Fruit fly (Drosophila melanogaster) whole organism, embryonic: ENCODE measurements around the gene lectin-37Db.

Experiments
- Atf6 ChIP-seq: fragments of 200-800 bp; sonication (Bioruptor generic); IDR thresholded peaks from 2 replicates; pipeline ENCODE4 v1.3.6; 2022; ENCODE audit warnings: missing biosample characterization, missing genetic modification characterization
- CG12236 ChIP-seq: fragments of 200-800 bp; sonication (Bioruptor generic); optimal IDR thresholded peaks from 2 replicates; lab custom pipeline; 2016; ENCODE audit warnings: missing biosample characterization, missing genetic modification characterization
- CG14667 ChIP-seq: fragments of 200-800 bp; sonication (Bioruptor generic); IDR thresholded peaks from 2 replicates; pipeline ENCODE4 v1.3.6; 2022; ENCODE audit warnings: missing biosample characterization, missing genetic modification characterization
- CG14965 ChIP-seq: fragments of 200-800 bp; sonication (Bioruptor generic); optimal IDR thresholded peaks from 2 replicates; lab custom pipeline; 2016; ENCODE audit warnings: missing biosample characterization, missing genetic modification characterization, borderline replicate concordance
- CG1529 ChIP-seq: fragments of 200-800 bp; sonication (Bioruptor generic); optimal IDR thresholded peaks from 3 replicates; lab custom pipeline; 2018; ENCODE audit warnings: missing biosample characterization, missing genetic modification characterization
- CG17186 ChIP-seq: fragments of 200-800 bp; sonication (Bioruptor generic); optimal IDR thresholded peaks from 3 replicates; lab custom pipeline; 2017; ENCODE audit warnings: missing biosample characterization, missing genetic modification reagents, missing genetic modification characterization
- CG17361 ChIP-seq: fragments of 200-800 bp; sonication (Bioruptor generic); IDR thresholded peaks from 3 replicates; pipeline ENCODE4 v1.3.6; 2022; ENCODE audit warnings: missing biosample characterization, missing genetic modification characterization
- CG3281 ChIP-seq: fragments of 200-800 bp; sonication (Bioruptor generic); optimal IDR thresholded peaks from 3 replicates; lab custom pipeline; 2017; ENCODE audit warnings: missing biosample characterization, mild to moderate bottlenecking, missing genetic modification characterization
- CG34376 ChIP-seq: fragments of 200-800 bp; sonication (Bioruptor generic); optimal IDR thresholded peaks from 2 replicates; lab custom pipeline; 2018; ENCODE audit warnings: missing biosample characterization, mild to moderate bottlenecking, missing genetic modification characterization
- CG3726 ChIP-seq: fragments of 200-800 bp; sonication (Bioruptor generic); IDR thresholded peaks from 3 replicates; pipeline ENCODE4, ENCODE4 v1.3.6; 2022; ENCODE audit warnings: missing biosample characterization, missing genetic modification characterization
- CG4404 ChIP-seq: fragments of 200-800 bp; sonication (Bioruptor generic); IDR thresholded peaks from 2 replicates; pipeline ENCODE4 v1.3.6; 2022; ENCODE audit warnings: missing biosample characterization, missing genetic modification characterization
- CG5245 ChIP-seq: fragments of 200-800 bp; sonication (Bioruptor generic); optimal IDR thresholded peaks from 3 replicates; lab custom pipeline; 2016; ENCODE audit warnings: missing biosample characterization, missing genetic modification characterization
- CG9817 ChIP-seq: fragments of 200-800 bp; sonication (Bioruptor generic); optimal IDR thresholded peaks from 2 replicates; lab custom pipeline; 2018; ENCODE audit warnings: missing biosample characterization, mild to moderate bottlenecking, missing genetic modification characterization, moderate library complexity
- CG9932 ChIP-seq: fragments of 200-800 bp; sonication (Bioruptor generic); IDR thresholded peaks from 2 replicates; pipeline ENCODE4 v1.3.6; 2022; ENCODE audit warnings: missing biosample characterization, missing genetic modification characterization
- CHES-1-like ChIP-seq: fragments of 200-800 bp; sonication (Bioruptor generic); optimal IDR thresholded peaks from 2 replicates; lab custom pipeline; 2016; ENCODE audit warnings: missing biosample characterization, missing genetic modification characterization
- CrebB ChIP-seq: fragments of 200-800 bp; sonication (Bioruptor generic); optimal IDR thresholded peaks from 3 replicates; lab custom pipeline; 2018; ENCODE audit warnings: missing biosample characterization, mild to moderate bottlenecking, missing genetic modification characterization
- D19A ChIP-seq: fragments of 200-800 bp; optimal IDR thresholded peaks from 3 replicates; lab custom pipeline; 2019; ENCODE audit warnings: missing biosample characterization, mild to moderate bottlenecking, missing genetic modification characterization, moderate library complexity
- Dll ChIP-seq: fragments of 200-800 bp; sonication (Bioruptor generic); IDR thresholded peaks from 4 replicates; pipeline ENCODE4 v1.3.6; 2022; ENCODE audit warnings: missing biosample characterization, missing genetic modification characterization; ENCODE audit not compliant: partially characterized antibody
- Drgx ChIP-seq: fragments of 200-800 bp; sonication (Bioruptor generic); IDR thresholded peaks from 2 replicates; pipeline ENCODE4 v1.3.6; 2022; ENCODE audit warnings: missing biosample characterization, missing genetic modification characterization
- Ets65A ChIP-seq: fragments of 200-800 bp; sonication (Bioruptor generic); peaks from one replicate; lab custom pipeline; 2016; ENCODE audit warnings: missing biosample characterization, missing genetic modification characterization
- H15 ChIP-seq: fragments of 200-800 bp; sonication (Bioruptor generic); IDR thresholded peaks from 3 replicates; pipeline ENCODE4 v1.3.6; 2022; ENCODE audit warnings: missing biosample characterization, missing genetic modification characterization
- HmgZ ChIP-seq: fragments of 200-800 bp; sonication (Bioruptor generic); optimal IDR thresholded peaks from 2 replicates; lab custom pipeline; 2018; ENCODE audit warnings: missing biosample characterization, mild to moderate bottlenecking, missing genetic modification characterization
- Meics ChIP-seq: fragments of 200-800 bp; sonication (Bioruptor generic); optimal IDR thresholded peaks from 2 replicates; lab custom pipeline; 2017; ENCODE audit warnings: missing biosample characterization, mild to moderate bottlenecking, missing genetic modification characterization
- Nf-YA ChIP-seq: fragments of 200-800 bp; sonication (Bioruptor generic); IDR thresholded peaks from 2 replicates; pipeline ENCODE4 v1.3.6; 2022; ENCODE audit warnings: missing biosample characterization, missing genetic modification characterization
- Ptx1 ChIP-seq: fragments of 200-800 bp; sonication (Bioruptor generic); IDR thresholded peaks from 2 replicates; pipeline ENCODE4 v1.3.6; 2022; ENCODE audit warnings: missing biosample characterization, missing genetic modification characterization
- Rx ChIP-seq: fragments of 200-800 bp; sonication (Bioruptor generic); IDR thresholded peaks from 2 replicates; pipeline ENCODE4 v1.3.6; 2022; ENCODE audit warnings: missing biosample characterization, missing genetic modification characterization
- Trl ChIP-seq, 3 experiments: fragments of >200 bp in 2 of 3; fragments of 200-800 bp in 1 of 3; sonication (Bioruptor generic) in 1 of 3; optimal IDR thresholded peaks; 2 replicates in 1 of 3; 3 replicates in 2 of 3; lab custom pipeline; 2016 to 2017; ENCODE audit warnings: missing biosample characterization in 1 of 3, missing genetic modification characterization in 1 of 3
- Xrp1 ChIP-seq: fragments of 200-800 bp; sonication (Bioruptor generic); IDR thresholded peaks from 2 replicates; pipeline ENCODE4 v1.3.6; 2022; ENCODE audit warnings: missing biosample characterization, missing genetic modification characterization
- bab2 ChIP-seq: fragments of 200-800 bp; sonication (Bioruptor generic); optimal IDR thresholded peaks from 2 replicates; lab custom pipeline; 2016; ENCODE audit warnings: missing biosample characterization, missing genetic modification characterization
- bowl ChIP-seq: fragments of 200-800 bp; sonication (Bioruptor generic); IDR thresholded peaks from 2 replicates; pipeline ENCODE4 v1.3.6; 2022; ENCODE audit warnings: missing biosample characterization, missing genetic modification characterization
- br ChIP-seq: fragments of >200 bp; optimal IDR thresholded peaks from 2 replicates; lab custom pipeline; 2017
- cad ChIP-seq: fragments of >200 bp; optimal IDR thresholded peaks from 2 replicates; lab custom pipeline; 2017; ENCODE audit warnings: missing biosample characterization, missing genetic modification characterization
- dm ChIP-seq: fragments of 200-800 bp; sonication (Bioruptor generic); optimal IDR thresholded peaks from 3 replicates; lab custom pipeline; 2016; ENCODE audit warnings: missing biosample characterization, missing genetic modification characterization
- dmrt99B ChIP-seq: fragments of 200-800 bp; sonication (Bioruptor generic); optimal IDR thresholded peaks from 2 replicates; lab custom pipeline; 2018; ENCODE audit warnings: missing biosample characterization, mild to moderate bottlenecking, missing genetic modification characterization, moderate library complexity
- fd96Cb ChIP-seq: fragments of 200-800 bp; sonication (Bioruptor generic); optimal IDR thresholded peaks from 2 replicates; lab custom pipeline; 2018; ENCODE audit warnings: missing biosample characterization, mild to moderate bottlenecking, missing genetic modification characterization, moderate library complexity
- fru ChIP-seq: fragments of >200 bp; optimal IDR thresholded peaks from 2 replicates; lab custom pipeline; 2017
- gce ChIP-seq: fragments of 200-800 bp; sonication (Bioruptor generic); IDR thresholded peaks from 3 replicates; pipeline ENCODE4 v1.3.6; 2022; ENCODE audit warnings: missing biosample characterization, missing genetic modification characterization
- grau ChIP-seq: fragments of 200-800 bp; optimal IDR thresholded peaks from 3 replicates; lab custom pipeline; 2019; ENCODE audit warnings: missing biosample characterization, mild to moderate bottlenecking, missing genetic modification characterization, moderate library complexity
- hbn ChIP-seq: fragments of 200-800 bp; sonication (Bioruptor generic); IDR thresholded peaks from 2 replicates; pipeline ENCODE4 v1.3.6; 2022; ENCODE audit warnings: missing biosample characterization, missing genetic modification characterization; ENCODE audit not compliant: partially characterized antibody
- klu ChIP-seq: fragments of 200-800 bp; sonication (Bioruptor generic); IDR thresholded peaks from 2 replicates; pipeline ENCODE4 v1.3.6; 2022; ENCODE audit warnings: missing biosample characterization, missing genetic modification characterization
- pnt ChIP-seq: fragments of 200-800 bp; sonication (Bioruptor generic); optimal IDR thresholded peaks from 3 replicates; lab custom pipeline; 2016; ENCODE audit warnings: missing biosample characterization, missing genetic modification characterization
- rib ChIP-seq: fragments of 200-800 bp; sonication (Bioruptor generic); IDR thresholded peaks from 2 replicates; pipeline ENCODE4 v1.3.6; 2022; ENCODE audit warnings: missing biosample characterization, missing genetic modification characterization
- sim ChIP-seq: fragments of 200-800 bp; sonication (Bioruptor generic); IDR thresholded peaks from 2 replicates; pipeline ENCODE4 v1.3.6; 2022; ENCODE audit warnings: missing biosample characterization, missing genetic modification characterization
- sima ChIP-seq: fragments of 200-800 bp; sonication (Bioruptor generic); optimal IDR thresholded peaks from 2 replicates; lab custom pipeline; 2016; ENCODE audit warnings: missing biosample characterization, missing genetic modification characterization
- sob ChIP-seq: fragments of 200-800 bp; sonication (Bioruptor generic); IDR thresholded peaks from 2 replicates; pipeline ENCODE4 v1.3.6; 2022; ENCODE audit warnings: missing biosample characterization, missing genetic modification characterization
- sr ChIP-seq: fragments of 200-800 bp; sonication (Bioruptor generic); IDR thresholded peaks from 3 replicates; pipeline ENCODE4 v1.3.6; 2022; ENCODE audit warnings: missing biosample characterization, missing genetic modification characterization
- tio ChIP-seq: fragments of 200-800 bp; sonication (Bioruptor generic); optimal IDR thresholded peaks from 2 replicates; lab custom pipeline; 2017; ENCODE audit warnings: missing biosample characterization, missing genetic modification characterization, inconsistent platforms
- ttk ChIP-seq: fragments of 200-800 bp; sonication (Bioruptor generic); IDR thresholded peaks from 2 replicates; pipeline ENCODE4 v2.1.2; 2022; ENCODE audit warnings: missing biosample characterization, missing genetic modification characterization
- tx ChIP-seq: fragments of 200-800 bp; sonication (Bioruptor generic); optimal IDR thresholded peaks from 2 replicates; lab custom pipeline; 2016; ENCODE audit warnings: missing biosample characterization, missing genetic modification characterization
- wek ChIP-seq: fragments of 200-800 bp; sonication (Bioruptor generic); optimal IDR thresholded peaks from 3 replicates; lab custom pipeline; 2018; ENCODE audit warnings: missing biosample characterization, mild to moderate bottlenecking, missing genetic modification characterization, moderate library complexity
- z ChIP-seq: fragments of 200-800 bp; sonication (Bioruptor generic); IDR thresholded peaks from 3 replicates; pipeline ENCODE4 v1.3.6; 2022; ENCODE audit warnings: missing biosample characterization, missing genetic modification characterization

Gene lectin-37Db

DNA sequence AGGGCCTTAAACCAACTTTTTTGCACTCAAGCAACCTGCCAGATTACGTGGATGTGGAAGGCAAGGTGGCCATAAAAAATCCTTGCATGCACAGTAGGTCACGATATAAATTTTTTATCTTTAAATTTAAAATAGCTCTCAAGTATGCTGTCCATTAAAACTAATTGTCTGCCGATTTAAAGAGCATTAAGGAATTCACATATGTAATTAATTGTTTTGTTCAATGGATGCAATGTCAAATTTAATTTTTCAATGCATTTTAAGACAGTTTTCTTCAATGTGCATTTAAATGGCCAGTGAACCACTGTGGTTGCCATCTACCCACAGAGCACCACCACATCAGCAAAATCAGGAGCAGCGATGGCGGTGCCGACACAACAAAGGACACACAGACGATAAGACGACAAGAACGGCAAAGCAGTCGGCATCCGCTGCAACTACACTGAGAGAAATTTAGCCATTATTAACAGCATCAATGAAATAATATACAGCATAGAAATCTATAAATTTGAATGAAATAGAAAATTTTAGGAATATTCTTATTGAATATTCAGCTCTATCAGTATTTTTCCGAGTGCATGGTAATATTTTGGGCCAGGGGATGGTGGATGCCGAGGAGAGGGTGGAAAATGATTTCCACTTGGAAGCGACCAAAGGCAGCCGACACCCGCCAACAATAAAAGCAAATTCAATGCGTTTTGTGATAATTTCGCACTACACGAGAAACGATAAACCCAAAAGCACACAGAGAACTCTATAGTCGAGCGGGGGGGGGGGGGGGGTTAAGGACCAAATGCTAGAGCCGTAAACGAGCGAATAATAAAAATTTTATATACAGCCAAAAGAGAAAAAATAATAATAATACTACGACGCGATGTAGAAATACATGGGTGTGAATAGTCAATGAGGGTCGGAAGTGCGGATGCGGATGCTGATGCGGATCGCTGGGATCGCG lies 41.5 kb upstream of the lectin-37Db start (continued):
- TF ChIP-seq sr (GFP tag; lab: Robert Waterston, UW) (no peak), HmgZ (tag; lab: Kevin White, UChicago) (peak; percentile 22), CG3281 (GFP tag; lab: Kevin White, UChicago) (no peak), fd96Cb (tag; lab: Kevin White, UChicago) (peak; percentile 64), dmrt99B (tag; lab: Kevin White, UChicago) (peak; percentile 51), CG17186 (GFP tag; lab: Kevin White, UChicago) (no peak), CG5245 (GFP tag; lab: Kevin White, UChicago) (no peak), sob (GFP tag; lab: Robert Waterston, UW) (no peak), CG9932 (no peak), bowl (GFP tag; lab: Robert Waterston, UW) (no peak), CG4404 (GFP tag; lab: Robert Waterston, UW) (peak; percentile 73), wek (GFP tag; lab: Kevin White, UChicago) (no peak), pnt (no peak), CG9817 (tag; lab: Kevin White, UChicago) (peak; percentile 32), hbn (no peak), CG12236 (GFP tag; lab: Kevin White, UChicago) (no peak), Ets65A (GFP tag; lab: Kevin White, UChicago) (peak; percentile 60), z (GFP tag; lab: Robert Waterston, UW) (no peak), Dll (GFP tag; lab: Robert Waterston, UW) (no peak), Drgx (GFP tag; lab: Robert Waterston, UW) (no peak), Meics (GFP tag; lab: Kevin White, UChicago) (peak; percentile 21), CG14667 (GFP tag; lab: Robert Waterston, UW) (peak; percentile 33; the same call in 1 of the 2 replicates), D19A (peak; percentile 31), CG14965 (GFP tag; lab: Kevin White, UChicago) (no peak), br (no peak), CHES-1-like (GFP tag; lab: Kevin White, UChicago) (no peak), dm (GFP tag; lab: Kevin White, UChicago) (no peak), Rx (no peak), Nf-YA (GFP tag; lab: Robert Waterston, UW) (no peak; the same call in 1 of the 2 replicates), fru (lab: Kevin White, UChicago) (no peak), sima (GFP tag; lab: Kevin White, UChicago) (no peak), sim (0 out of 2 replicates have a peak, but pooled peaks have one; percentile 14), Ptx1 (GFP tag; lab: Robert Waterston, UW) (peak; percentile 36; the same call in 1 of the 2 replicates), CG34376 (GFP tag; lab: Kevin White, UChicago) (no peak), Trl (optimal IDR thresholded peaks at IDR 0.05; lab: Kevin White, UChicago) (no peak), Trl (GFP tag; optimal IDR thresholded peaks at IDR 0.05; lab: Kevin White, UChicago) (peak; percentile 1), Atf6 (no peak), tx (GFP tag; lab: Kevin White, UChicago) (no peak), CrebB (tag; lab: Kevin White, UChicago) (no peak), ttk (GFP tag; lab: Robert Waterston, UW) (peak; percentile 39), Xrp1 (GFP tag; lab: Robert Waterston, UW) (peak; percentile 81), gce (GFP tag; lab: Robert Waterston, UW) (0 out of 3 replicates have a peak, but pooled peaks have one; percentile 43), klu (GFP tag; lab: Robert Waterston, UW) (no peak), CG3726 (no peak), rib (GFP tag; lab: Robert Waterston, UW) (no peak), tio (GFP tag; lab: Kevin White, UChicago) (peak; percentile 53), cad (GFP tag; lab: Kevin White, UChicago) (no peak), bab2 (GFP tag; lab: Kevin White, UChicago) (no peak), CG1529 (GFP tag; lab: Kevin White, UChicago) (peak; percentile 13), CG17361 (GFP tag; lab: Robert Waterston, UW) (peak; percentile 72), H15 (GFP tag; lab: Robert Waterston, UW) (peak; percentile 48; the same call in 1 of the 3 replicates), grau (tag; lab: Kevin White, UChicago) (peak; percentile 52)
